Fruit fly (Drosophila melanogaster) whole organism, embryonic: Measurements from ENCODE around the gene AsnRS.

Experiments
- Atf-2 ChIP-seq: fragments of 200-800 bp; sonication (Bioruptor generic); optimal IDR thresholded peaks from 2 replicates; lab custom pipeline; 2016; ENCODE audit warnings: missing biosample characterization, missing genetic modification characterization
- B-H1 ChIP-seq: fragments of 200-800 bp; sonication (Bioruptor generic); IDR thresholded peaks from 3 replicates; pipeline ENCODE4 v1.3.6; 2022; ENCODE audit warnings: missing biosample characterization, missing genetic modification characterization
- B-H2 ChIP-seq: fragments of 200-800 bp; sonication (Bioruptor generic); optimal IDR thresholded peaks from 2 replicates; lab custom pipeline; 2018; ENCODE audit warnings: missing biosample characterization, mild to moderate bottlenecking, missing genetic modification characterization
- C15 ChIP-seq: fragments of 200-800 bp; sonication (Bioruptor generic); IDR thresholded peaks from 3 replicates; pipeline ENCODE4 v1.3.6; 2022; ENCODE audit warnings: missing biosample characterization, missing genetic modification characterization
- CG11456 ChIP-seq: fragments of 200-800 bp; sonication (Bioruptor generic); IDR thresholded peaks from 3 replicates; pipeline ENCODE4 v1.3.6; 2022; ENCODE audit warnings: missing biosample characterization, missing genetic modification characterization
- CG11504 ChIP-seq: fragments of 200-800 bp; sonication (Bioruptor generic); optimal IDR thresholded peaks from 3 replicates; lab custom pipeline; 2019; ENCODE audit warnings: missing biosample characterization, mild to moderate bottlenecking, missing genetic modification characterization, moderate library complexity
- CG12155 ChIP-seq: fragments of 200-800 bp; sonication (Bioruptor generic); optimal IDR thresholded peaks from 3 replicates; lab custom pipeline; 2016; ENCODE audit warnings: missing biosample characterization, missing genetic modification characterization
- CG15479 ChIP-seq: fragments of 200-800 bp; sonication (Bioruptor generic); optimal IDR thresholded peaks from 3 replicates; lab custom pipeline; 2019; ENCODE audit warnings: missing biosample characterization, mild to moderate bottlenecking, missing genetic modification characterization, moderate library complexity
- CG1603 ChIP-seq: fragments of 200-800 bp; sonication (Bioruptor generic); optimal IDR thresholded peaks from 2 replicates; lab custom pipeline; 2019; ENCODE audit warnings: missing biosample characterization, mild to moderate bottlenecking, missing genetic modification characterization, moderate library complexity
- CG17186 ChIP-seq: fragments of 200-800 bp; sonication (Bioruptor generic); optimal IDR thresholded peaks from 3 replicates; lab custom pipeline; 2017; ENCODE audit warnings: missing biosample characterization, missing genetic modification reagents, missing genetic modification characterization
- CG1832 ChIP-seq: fragments of 200-800 bp; sonication (Bioruptor generic); optimal IDR thresholded peaks from 2 replicates; lab custom pipeline; 2017; ENCODE audit warnings: missing biosample characterization, mild to moderate bottlenecking, missing genetic modification characterization, inconsistent platforms
- CG2129 ChIP-seq: fragments of 200-800 bp; sonication (Bioruptor generic); IDR thresholded peaks from 2 replicates; pipeline ENCODE4 v1.3.6; 2022; ENCODE audit warnings: missing biosample characterization, missing genetic modification characterization; ENCODE audit not compliant: partially characterized antibody
- CG30403 ChIP-seq: fragments of 200-800 bp; sonication (Bioruptor generic); optimal IDR thresholded peaks from 3 replicates; lab custom pipeline; 2016; ENCODE audit warnings: missing biosample characterization, missing genetic modification characterization
- CG3726 ChIP-seq: fragments of 200-800 bp; sonication (Bioruptor generic); IDR thresholded peaks from 3 replicates; pipeline ENCODE4, ENCODE4 v1.3.6; 2022; ENCODE audit warnings: missing biosample characterization, missing genetic modification characterization
- CG4282 ChIP-seq: fragments of 200-800 bp; sonication (Bioruptor generic); optimal IDR thresholded peaks from 2 replicates; lab custom pipeline; 2016; ENCODE audit warnings: missing biosample characterization, missing genetic modification characterization
- CG4328 ChIP-seq: fragments of 200-800 bp; sonication (Bioruptor generic); optimal IDR thresholded peaks from 3 replicates; lab custom pipeline; 2017; ENCODE audit warnings: missing biosample characterization, missing genetic modification reagents, missing genetic modification characterization
- CG5245 ChIP-seq: fragments of 200-800 bp; sonication (Bioruptor generic); optimal IDR thresholded peaks from 3 replicates; lab custom pipeline; 2016; ENCODE audit warnings: missing biosample characterization, missing genetic modification characterization
- CG5953 ChIP-seq: fragments of 200-800 bp; sonication (Bioruptor generic); IDR thresholded peaks from 2 replicates; pipeline ENCODE4 v1.3.6; 2022; ENCODE audit warnings: missing biosample characterization, missing genetic modification characterization
- CG6765 ChIP-seq: fragments of 200-800 bp; sonication (Bioruptor generic); optimal IDR thresholded peaks from 3 replicates; lab custom pipeline; 2017; ENCODE audit warnings: missing biosample characterization, mild to moderate bottlenecking, missing genetic modification characterization
- CG7357 ChIP-seq: fragments of 200-800 bp; sonication (Bioruptor generic); IDR thresholded peaks from 3 replicates; pipeline ENCODE4 v1.3.6; 2022; ENCODE audit warnings: missing biosample characterization, missing genetic modification characterization
- CG7928 ChIP-seq: fragments of 200-800 bp; sonication (Bioruptor generic); optimal IDR thresholded peaks from 2 replicates; lab custom pipeline; 2017; ENCODE audit warnings: missing biosample characterization, mild to moderate bottlenecking, missing genetic modification characterization
- CG7987 ChIP-seq: fragments of 200-800 bp; sonication (Bioruptor generic); optimal IDR thresholded peaks from 2 replicates; lab custom pipeline; 2018; ENCODE audit warnings: missing biosample characterization, mild to moderate bottlenecking, missing genetic modification characterization, moderate library complexity
- CG8089 ChIP-seq: fragments of 200-800 bp; sonication (Bioruptor generic); optimal IDR thresholded peaks from 3 replicates; lab custom pipeline; 2016; ENCODE audit warnings: missing biosample characterization, missing genetic modification characterization
- CG8281 ChIP-seq: fragments of 200-800 bp; sonication (Bioruptor generic); optimal IDR thresholded peaks from 2 replicates; lab custom pipeline; 2018; ENCODE audit warnings: missing biosample characterization, mild to moderate bottlenecking, missing genetic modification characterization, moderate library complexity
- Dref ChIP-seq: fragments of 200-800 bp; sonication (Bioruptor generic); IDR thresholded peaks from 2 replicates; pipeline ENCODE4 v1.3.6; 2022; ENCODE audit warnings: missing biosample characterization, missing genetic modification characterization
- Hmr ChIP-seq: fragments of 200-800 bp; sonication (Bioruptor generic); optimal IDR thresholded peaks from 3 replicates; lab custom pipeline; 2017; ENCODE audit warnings: mild to moderate bottlenecking, missing biosample characterization, missing genetic modification reagents, missing genetic modification characterization
- MBD-R2 ChIP-seq: fragments of 200-800 bp; sonication (Bioruptor generic); IDR thresholded peaks from 2 replicates; pipeline ENCODE4 v1.3.6; 2022; ENCODE audit warnings: missing biosample characterization, missing genetic modification characterization
- NFAT ChIP-seq: fragments of 200-800 bp; sonication (Bioruptor generic); IDR thresholded peaks from 2 replicates; pipeline ENCODE4 v1.3.6; 2022; ENCODE audit warnings: missing biosample characterization, missing genetic modification characterization
- Oli ChIP-seq: fragments of 200-800 bp; sonication (Bioruptor generic); optimal IDR thresholded peaks from 2 replicates; lab custom pipeline; 2018; ENCODE audit warnings: missing biosample characterization, mild to moderate bottlenecking, missing genetic modification characterization, moderate library complexity
- PHDP ChIP-seq: fragments of 200-800 bp; sonication (Bioruptor generic); optimal IDR thresholded peaks from 3 replicates; lab custom pipeline; 2018; ENCODE audit warnings: missing biosample characterization, mild to moderate bottlenecking, missing genetic modification characterization, moderate library complexity
- Poxn ChIP-seq: fragments of 200-800 bp; sonication (Bioruptor generic); IDR thresholded peaks from 2 replicates; pipeline ENCODE4 v1.3.6; 2022; ENCODE audit warnings: missing biosample characterization, missing genetic modification characterization
- Spps ChIP-seq: fragments of 200-800 bp; sonication (Bioruptor generic); optimal IDR thresholded peaks from 2 replicates; lab custom pipeline; 2018; ENCODE audit warnings: missing biosample characterization, mild to moderate bottlenecking, missing genetic modification characterization
- Ssrp ChIP-seq: fragments of 200-800 bp; sonication (Bioruptor generic); optimal IDR thresholded peaks from 2 replicates; lab custom pipeline; 2018; ENCODE audit warnings: missing biosample characterization, mild to moderate bottlenecking, missing genetic modification characterization, moderate library complexity
- Usf ChIP-seq: fragments of 200-800 bp; sonication (Bioruptor generic); optimal IDR thresholded peaks from 2 replicates; lab custom pipeline; 2017; ENCODE audit warnings: missing genotype, missing biosample characterization, missing genetic modification characterization
- ase ChIP-seq: fragments of 200-800 bp; sonication (Bioruptor generic); IDR thresholded peaks from 3 replicates; pipeline ENCODE4 v1.3.6; 2022; ENCODE audit warnings: missing biosample characterization, missing genetic modification characterization
- ash1 ChIP-seq: fragments of 200-800 bp; sonication (Bioruptor generic); optimal IDR thresholded peaks from 2 replicates; lab custom pipeline; 2018; ENCODE audit warnings: missing biosample characterization, mild to moderate bottlenecking, missing genetic modification characterization
- bcd ChIP-seq: fragments of 200-800 bp; sonication (Bioruptor generic); optimal IDR thresholded peaks from 2 replicates; lab custom pipeline; 2017; ENCODE audit warnings: missing biosample characterization, mild to moderate bottlenecking, missing genetic modification characterization
- br ChIP-seq: fragments of >200 bp; optimal IDR thresholded peaks from 2 replicates; lab custom pipeline; 2017
- chm ChIP-seq: fragments of 200-800 bp; sonication (Bioruptor generic); IDR thresholded peaks from 2 replicates; pipeline ENCODE4 v1.3.6; 2022; ENCODE audit warnings: missing biosample characterization, missing genetic modification characterization
- cwo ChIP-seq: fragments of 200-800 bp; sonication (Bioruptor generic); optimal IDR thresholded peaks from 3 replicates; lab custom pipeline; 2017; ENCODE audit warnings: missing biosample characterization, missing genetic modification characterization, mild to moderate bottlenecking, moderate library complexity, missing genetic modification reagents
- dpn ChIP-seq, 2 experiments: fragments of 200-800 bp; sonication (Bioruptor generic); optimal IDR thresholded peaks; 3 replicates each; lab custom pipeline; 2016; ENCODE audit warnings: missing biosample characterization in 2 of 2, missing genetic modification characterization in 2 of 2
- ewg ChIP-seq: fragments of 200-800 bp; sonication (Bioruptor generic); optimal IDR thresholded peaks from 3 replicates; lab custom pipeline; 2017; ENCODE audit warnings: mild to moderate bottlenecking, missing biosample characterization, missing genetic modification reagents, missing genetic modification characterization
- lola ChIP-seq, 3 experiments: fragments of >200 bp in 2 of 3; fragments of 200-800 bp in 1 of 3; sonication (Bioruptor generic) in 1 of 3; optimal IDR thresholded peaks; 2 replicates each; lab custom pipeline; 2017 to 2019; ENCODE audit warnings: missing biosample characterization in 3 of 3, missing genetic modification characterization in 3 of 3, mild to moderate bottlenecking in 1 of 3, moderate library complexity in 1 of 3
- pan ChIP-seq, 4 experiments: fragments of >200 bp in 3 of 4; fragments of 200-800 bp in 1 of 4; sonication (Bioruptor generic) in 1 of 4; optimal IDR thresholded peaks in 3 of 4; IDR thresholded peaks in 1 of 4; 2 replicates each; pipeline versions ENCODE4 v1.3.6 to Lab custom; 2017 to 2022; ENCODE audit warnings: missing biosample characterization in 2 of 4, missing genetic modification characterization in 2 of 4, mixed read lengths in 1 of 4
- pita ChIP-seq: fragments of 200-800 bp; sonication (Bioruptor generic); optimal IDR thresholded peaks from 2 replicates; lab custom pipeline; 2017; ENCODE audit warnings: missing biosample characterization, mild to moderate bottlenecking, missing genetic modification characterization
- pum ChIP-seq: fragments of 200-800 bp; sonication (Bioruptor generic); optimal IDR thresholded peaks from 2 replicates; lab custom pipeline; 2016; ENCODE audit warnings: missing biosample characterization, missing genetic modification characterization
- sna ChIP-seq: fragments of 200-800 bp; sonication (Bioruptor generic); IDR thresholded peaks from 2 replicates; pipeline ENCODE4 v1.3.6; 2022; ENCODE audit warnings: missing biosample characterization, missing genetic modification characterization; ENCODE audit not compliant: partially characterized antibody
- toy ChIP-seq: fragments of 200-800 bp; sonication (Bioruptor generic); IDR thresholded peaks from 2 replicates; pipeline ENCODE4 v1.3.6; 2022; ENCODE audit warnings: missing biosample characterization, missing genetic modification characterization
- tx ChIP-seq: fragments of 200-800 bp; sonication (Bioruptor generic); optimal IDR thresholded peaks from 2 replicates; lab custom pipeline; 2016; ENCODE audit warnings: missing biosample characterization, missing genetic modification characterization
- vfl ChIP-seq: fragments of 200-800 bp; sonication (Bioruptor generic); optimal IDR thresholded peaks from 2 replicates; lab custom pipeline; 2016; ENCODE audit warnings: missing biosample characterization, missing genetic modification characterization
- wor ChIP-seq: fragments of 200-800 bp; sonication (Bioruptor generic); IDR thresholded peaks from 2 replicates; pipeline ENCODE4 v1.3.6; 2022; ENCODE audit warnings: missing biosample characterization, missing genetic modification characterization

AsnRS gene

dm6 chr2L:19120984-19121383 is 10.8 kb downstream of the AsnRS start (continued):
- no peak for TF ChIP-seq CG17186
- no peak for TF ChIP-seq wor (GFP tag; lab: Robert Waterston, UW)
- no peak for TF ChIP-seq CG15479 (GFP tag; lab: Kevin White, UChicago)
- TF ChIP-seq Poxn (GFP tag; lab: Robert Waterston, UW), result no peak
- TF ChIP-seq pum (GFP tag; lab: Kevin White, UChicago), result no peak
- no peak for TF ChIP-seq B-H1 (GFP tag; lab: Robert Waterston, UW)
- peak; percentile 12 for TF ChIP-seq Hmr (GFP tag; lab: Kevin White, UChicago)
- TF ChIP-seq CG3726 (GFP tag; lab: Robert Waterston, UW), result no peak
- no peak for TF ChIP-seq CG11456 (GFP tag; lab: Robert Waterston, UW)
- TF ChIP-seq dpn (GFP tag; optimal IDR thresholded peaks at IDR 0.05; lab: Kevin White, UChicago), result no peak
- TF ChIP-seq CG7928 (GFP tag; lab: Kevin White, UChicago), result no peak
- no peak; the same call in 2 of the 3 replicates for TF ChIP-seq ase (GFP tag; lab: Robert Waterston, UW)
- no peak for TF ChIP-seq B-H2 (GFP tag; lab: Kevin White, UChicago)
- TF ChIP-seq CG4328 (GFP tag; lab: Kevin White, UChicago), result no peak
- TF ChIP-seq CG11504 (tag; lab: Kevin White, UChicago), result peak; percentile 63
- no peak for TF ChIP-seq CG7357
- TF ChIP-seq CG1603 (tag; lab: Kevin White, UChicago), result no peak
- TF ChIP-seq Dref (GFP tag; lab: Robert Waterston, UW), result no peak
- TF ChIP-seq sna (GFP tag; lab: Robert Waterston, UW), result no peak
- TF ChIP-seq vfl (GFP tag; lab: Kevin White, UChicago), result no peak
- no peak for TF ChIP-seq cwo (GFP tag; lab: Kevin White, UChicago)
- no peak for TF ChIP-seq tx
- no peak for TF ChIP-seq br (lab: Kevin White, UChicago)
- no peak for TF ChIP-seq CG4282 (GFP tag; lab: Kevin White, UChicago)
- no peak for TF ChIP-seq Spps (tag; lab: Kevin White, UChicago)
- no peak for TF ChIP-seq CG5245
- TF ChIP-seq CG30403 (GFP tag; lab: Kevin White, UChicago), result peak; percentile 61
- peak; percentile 62 for TF ChIP-seq Ssrp (tag; lab: Kevin White, UChicago)
- no peak for TF ChIP-seq CG1832 (GFP tag; lab: Kevin White, UChicago)
- no peak for TF ChIP-seq CG6765 (GFP tag; lab: Kevin White, UChicago)
- TF ChIP-seq C15 (GFP tag; lab: Robert Waterston, UW), result no peak
- no peak for TF ChIP-seq CG8089
- TF ChIP-seq pita (GFP tag; lab: Kevin White, UChicago), result no peak
- TF ChIP-seq pan (optimal IDR thresholded peaks at IDR 0.05; lab: Kevin White, UChicago), result no peak
- TF ChIP-seq pan (GFP tag; optimal IDR thresholded peaks at IDR 0.05 in 1 of 2, IDR thresholded peaks at IDR 0.05 in 1 of 2), result peak in 1 of 2 experiments; percentile 37
- peak; percentile 12 for TF ChIP-seq PHDP (tag; lab: Kevin White, UChicago)
- TF ChIP-seq CG2129 (GFP tag; lab: Robert Waterston, UW), result no peak
- peak; percentile 51 for TF ChIP-seq bcd (GFP tag; lab: Kevin White, UChicago)
- TF ChIP-seq MBD-R2 (GFP tag; lab: Robert Waterston, UW), result no peak
- peak; percentile 52 for TF ChIP-seq Oli (tag; lab: Kevin White, UChicago)
- TF ChIP-seq ewg, result no peak
- no peak for TF ChIP-seq CG5953 (GFP tag; lab: Robert Waterston, UW)
- TF ChIP-seq CG12155 (GFP tag; lab: Kevin White, UChicago), result no peak
- TF ChIP-seq NFAT (GFP tag; lab: Robert Waterston, UW), result no peak
- no peak for TF ChIP-seq toy (GFP tag; lab: Robert Waterston, UW)
- no peak for TF ChIP-seq CG8281 (tag; lab: Kevin White, UChicago)
- no peak for TF ChIP-seq CG7987
- TF ChIP-seq chm (GFP tag; lab: Robert Waterston, UW), result no peak
- no peak for TF ChIP-seq lola (GFP tag; optimal IDR thresholded peaks at IDR 0.05; lab: Kevin White, UChicago)
- peak; percentile 2 for TF ChIP-seq Usf (GFP tag; lab: Kevin White, UChicago)
- no peak for TF ChIP-seq Atf-2 (GFP tag; lab: Kevin White, UChicago)
- no peak for TF ChIP-seq ash1
